Fruit fly (Drosophila melanogaster) whole organism: ENCODE measurements around the gene GstO2.

Experiments
- CG8478 ChIP-seq: fragments of >200 bp; optimal IDR thresholded peaks from 2 replicates; lab custom pipeline; 2018; ENCODE audit warnings: inconsistent platforms
- Dll ChIP-seq: fragments of >200 bp; optimal IDR thresholded peaks from 2 replicates; lab custom pipeline; 2017
- EcR ChIP-seq, 2 experiments: fragments of >200 bp; optimal IDR thresholded peaks; 2 replicates each; lab custom pipeline; 2017; ENCODE audit warnings: missing biosample characterization in 2 of 2, missing genetic modification characterization in 2 of 2, missing genetic modification reagents in 2 of 2
- pan ChIP-seq: fragments of >200 bp; optimal IDR thresholded peaks from 2 replicates; lab custom pipeline; 2017
- psq ChIP-seq: fragments of >200 bp; optimal IDR thresholded peaks from 2 replicates; lab custom pipeline; 2017
- usp ChIP-seq: fragments of >200 bp; optimal IDR thresholded peaks from 2 replicates; lab custom pipeline; 2017; ENCODE audit warnings: missing biosample characterization, missing genetic modification characterization, mixed read lengths

GstO2 gene

dm6 chr3L:8543866-8544265 is 20.6 kb upstream of the GstO2 start:
- no peak for TF ChIP-seq Dll (lab: Kevin White, UChicago)
- no peak for TF ChIP-seq EcR (GFP tag; optimal IDR thresholded peaks at IDR 0.05; lab: Kevin White, UChicago)
- TF ChIP-seq psq (lab: Kevin White, UChicago) = no peak
- no peak for TF ChIP-seq usp (GFP tag; lab: Kevin White, UChicago)
- no peak for TF ChIP-seq CG8478 (lab: Kevin White, UChicago)
- no peak for TF ChIP-seq pan

dm6 chr3L:8542213-8542612 is 18.9 kb upstream of the GstO2 start:
- TF ChIP-seq pan (no peak), psq (lab: Kevin White, UChicago) (no peak), usp (GFP tag; lab: Kevin White, UChicago) (no peak)

- no peak for TF ChIP-seq Dll (lab: Kevin White, UChicago)
Measured at dm6 chr3L:8541669-8542068, 18.4 kb upstream of the GstO2 start.

- TF ChIP-seq CG8478 (lab: Kevin White, UChicago) (no peak), psq (lab: Kevin White, UChicago) (no peak), EcR (GFP tag; optimal IDR thresholded peaks at IDR 0.05; lab: Kevin White, UChicago) (no peak), Dll (lab: Kevin White, UChicago) (no peak), pan (no peak), usp (GFP tag; lab: Kevin White, UChicago) (no peak)
Measured at dm6 chr3L:8540509-8540908, 17.2 kb upstream of the GstO2 start.

- TF ChIP-seq psq (lab: Kevin White, UChicago) = no peak
Measured at dm6 chr3L:8538355-8538754, 15.1 kb upstream of the GstO2 start.

dm6 chr3L:8536387-8536786 is 13.1 kb upstream of the GstO2 start:
- TF ChIP-seq usp (GFP tag; lab: Kevin White, UChicago) (no peak), EcR (GFP tag; optimal IDR thresholded peaks at IDR 0.05; lab: Kevin White, UChicago) (no peak), Dll (lab: Kevin White, UChicago) (no peak), pan (no peak), psq (lab: Kevin White, UChicago) (no peak), CG8478 (lab: Kevin White, UChicago) (no peak)

- TF ChIP-seq CG8478 (lab: Kevin White, UChicago) (no peak), psq (lab: Kevin White, UChicago) (no peak), EcR (GFP tag; optimal IDR thresholded peaks at IDR 0.05; lab: Kevin White, UChicago) (no peak), Dll (lab: Kevin White, UChicago) (no peak), pan (no peak), usp (GFP tag; lab: Kevin White, UChicago) (no peak)
Measured at dm6 chr3L:8534386-8535306, 11.3 kb upstream of the GstO2 start, which contains the start of gene ergic53. Gene ergic53 (plus strand): TSS chr3L:8534977.

- TF ChIP-seq psq (lab: Kevin White, UChicago) = no peak
- no peak for TF ChIP-seq pan
- no peak for TF ChIP-seq EcR (GFP tag; optimal IDR thresholded peaks at IDR 0.05; lab: Kevin White, UChicago)
- TF ChIP-seq usp (GFP tag; lab: Kevin White, UChicago) = no peak
- no peak for TF ChIP-seq Dll (lab: Kevin White, UChicago)
- TF ChIP-seq CG8478 (lab: Kevin White, UChicago) = no peak
Measured at dm6 chr3L:8529701-8530100, 6.4 kb upstream of the GstO2 start.

dm6 chr3L:8528546-8528945 is 5.2 kb upstream of the GstO2 start:
- no peak for TF ChIP-seq Dll (lab: Kevin White, UChicago)
- TF ChIP-seq EcR (GFP tag; optimal IDR thresholded peaks at IDR 0.05; lab: Kevin White, UChicago) = no peak
- TF ChIP-seq psq (lab: Kevin White, UChicago) = no peak
- no peak for TF ChIP-seq usp (GFP tag; lab: Kevin White, UChicago)
- no peak for TF ChIP-seq CG8478 (lab: Kevin White, UChicago)
- TF ChIP-seq pan = no peak

- TF ChIP-seq pan (no peak), EcR (GFP tag; optimal IDR thresholded peaks at IDR 0.05; lab: Kevin White, UChicago) (no peak), usp (GFP tag; lab: Kevin White, UChicago) (no peak), CG8478 (lab: Kevin White, UChicago) (no peak), Dll (lab: Kevin White, UChicago) (no peak), psq (lab: Kevin White, UChicago) (no peak)
Measured at dm6 chr3L:8527829-8528228, 4.5 kb upstream of the GstO2 start.

- TF ChIP-seq psq (lab: Kevin White, UChicago) (no peak), usp (GFP tag; lab: Kevin White, UChicago) (no peak), CG8478 (lab: Kevin White, UChicago) (no peak), EcR (GFP tag; optimal IDR thresholded peaks at IDR 0.05; lab: Kevin White, UChicago) (no peak), Dll (lab: Kevin White, UChicago) (no peak), pan (no peak)
Measured at dm6 chr3L:8525691-8526421, 2.6 kb upstream of the GstO2 start.
